Worm (Caenorhabditis elegans): Measurements from ENCODE around the gene ilys-4.

Gene ilys-4

ce11 chrIV:7906643-7907042 is 9.3 kb upstream of the ilys-4 start:
- TF ChIP-seq ZK546.5 (tag; optimal IDR thresholded peaks at IDR 0.05): no peak
- TF ChIP-seq nhr-11 (tag; optimal IDR thresholded peaks at IDR 0.05): no peak
- TF ChIP-seq unc-39 (tag; optimal IDR thresholded peaks at IDR 0.05): no peak
- no peak for TF ChIP-seq nhr-237 (tag; optimal IDR thresholded peaks at IDR 0.05)
- no peak for TF ChIP-seq nhr-77 (tag; optimal IDR thresholded peaks at IDR 0.05)
- TF ChIP-seq nhr-67 (tag; optimal IDR thresholded peaks at IDR 0.05): no peak
- no peak for TF ChIP-seq fkh-2 (tag; optimal IDR thresholded peaks at IDR 0.05)
- TF ChIP-seq nfya-1 (tag; optimal IDR thresholded peaks at IDR 0.05; ENCODE audit: insufficient read depth): no peak
- TF ChIP-seq snpc-4 (tag; optimal IDR thresholded peaks at IDR 0.05): no peak
- TF ChIP-seq mml-1 (tag; optimal IDR thresholded peaks at IDR 0.05): no peak
- no peak for TF ChIP-seq ceh-9 (tag; optimal IDR thresholded peaks at IDR 0.05)
- no peak for TF ChIP-seq fos-1 (tag; optimal IDR thresholded peaks at IDR 0.05)
- TF ChIP-seq nhr-76 (tag; optimal IDR thresholded peaks at IDR 0.05): no peak
- TF ChIP-seq ceh-82 (tag; optimal IDR thresholded peaks at IDR 0.05): no peak
- TF ChIP-seq lin-39 (tag; optimal IDR thresholded peaks at IDR 0.05): no peak
- no peak for TF ChIP-seq mdl-1 (tag; optimal IDR thresholded peaks at IDR 0.05)
- TF ChIP-seq aly-2 (tag; optimal IDR thresholded peaks at IDR 0.05): no peak
- TF ChIP-seq nhr-12 (tag; optimal IDR thresholded peaks at IDR 0.05): no peak
- TF ChIP-seq ceh-28 (tag; optimal IDR thresholded peaks at IDR 0.05): no peak

ce11 chrIV:7903359-7903758 is 6.0 kb upstream of the ilys-4 start, which contains the start of gene C49H3.6:
Gene C49H3.6, plus strand, starts transcription at chrIV:7903738.
- TF ChIP-seq skn-1 (tag; optimal IDR thresholded peaks at IDR 0.05): peak; percentile 4
- TF ChIP-seq hmg-11 (tag; optimal IDR thresholded peaks at IDR 0.05): peak; percentile 56
- TF ChIP-seq lin-39 (tag; optimal IDR thresholded peaks at IDR 0.05): peak; percentile 25
- TF ChIP-seq lin-15B (tag; optimal IDR thresholded peaks at IDR 0.05): peak; percentile 34
- no peak for TF ChIP-seq nhr-76 (tag; optimal IDR thresholded peaks at IDR 0.05)
- peak; percentile 68 for TF ChIP-seq nfya-1 (tag; optimal IDR thresholded peaks at IDR 0.05; ENCODE audit: insufficient read depth)
- peak; percentile 0 for TF ChIP-seq pha-4 (tag; optimal IDR thresholded peaks at IDR 0.05)
- TF ChIP-seq nhr-11 (tag; optimal IDR thresholded peaks at IDR 0.05): no peak
- TF ChIP-seq ztf-11 (tag; optimal IDR thresholded peaks at IDR 0.05): no peak

- TF ChIP-seq jun-1 (tag; optimal IDR thresholded peaks at IDR 0.05): peak; percentile 69
- peak; percentile 11 for TF ChIP-seq nhr-43 (tag; optimal IDR thresholded peaks at IDR 0.05; ENCODE audit: poor library complexity, severe bottlenecking)
- peak; percentile 54 for TF ChIP-seq lsy-12 (tag; optimal IDR thresholded peaks at IDR 0.05)
- peak; percentile 70 for TF ChIP-seq lin-15B (tag; optimal IDR thresholded peaks at IDR 0.05)
- TF ChIP-seq hmg-11 (tag; optimal IDR thresholded peaks at IDR 0.05): peak; percentile 49
- TF ChIP-seq nhr-25 (tag; optimal IDR thresholded peaks at IDR 0.05): peak; percentile 75
- TF ChIP-seq pha-4 (tag; optimal IDR thresholded peaks at IDR 0.05): peak; percentile 92
- no peak for TF ChIP-seq fkh-2 (tag; optimal IDR thresholded peaks at IDR 0.05)
- peak; percentile 61 for TF ChIP-seq egl-5 (tag; optimal IDR thresholded peaks at IDR 0.05)
- TF ChIP-seq fos-1 (tag; optimal IDR thresholded peaks at IDR 0.05): no peak
- peak; percentile 84 for TF ChIP-seq pqm-1 (tag; optimal IDR thresholded peaks at IDR 0.05)
- peak; percentile 90 for TF ChIP-seq nfya-1 (tag; optimal IDR thresholded peaks at IDR 0.05; ENCODE audit: insufficient read depth)
- peak; percentile 96 for TF ChIP-seq elt-2 (tag; optimal IDR thresholded peaks at IDR 0.05)
- TF ChIP-seq ceh-28 (tag; optimal IDR thresholded peaks at IDR 0.05): no peak
- peak; percentile 15 for TF ChIP-seq lin-39 (tag; optimal IDR thresholded peaks at IDR 0.05)
- peak; percentile 53 for TF ChIP-seq snpc-4 (tag; optimal IDR thresholded peaks at IDR 0.05)
- TF ChIP-seq nhr-23 (tag; optimal IDR thresholded peaks at IDR 0.05): peak; percentile 71
- TF ChIP-seq skn-1 (tag; optimal IDR thresholded peaks at IDR 0.05): no peak
These were observed 5.0 kb upstream of the ilys-4 start, which contains the start of gene arp-11 for ce11 chrIV:7902221-7902904. Gene arp-11, minus strand, starts transcription at chrIV:7902271.

- TF ChIP-seq fkh-10 (GFP tag; optimal IDR thresholded peaks at IDR 0.05): no peak
- peak; percentile 75 for TF ChIP-seq pqm-1 (tag; optimal IDR thresholded peaks at IDR 0.05)
- TF ChIP-seq nhr-237 (tag; optimal IDR thresholded peaks at IDR 0.05): no peak
- no peak for TF ChIP-seq ceh-82 (tag; optimal IDR thresholded peaks at IDR 0.05)
- TF ChIP-seq elt-1 (tag; optimal IDR thresholded peaks at IDR 0.05): no peak
- TF ChIP-seq unc-62 (GFP tag; optimal IDR thresholded peaks at IDR 0.05): no peak
- no peak for TF ChIP-seq nhr-67 (tag; optimal IDR thresholded peaks at IDR 0.05)
- no peak for TF ChIP-seq elt-3 (tag; optimal IDR thresholded peaks at IDR 0.05)
- no peak for TF ChIP-seq nhr-11 (tag; optimal IDR thresholded peaks at IDR 0.05)
- peak; percentile 79 for TF ChIP-seq elt-2 (tag; optimal IDR thresholded peaks at IDR 0.05)
- no peak for TF ChIP-seq nhr-76 (tag; optimal IDR thresholded peaks at IDR 0.05)
- TF ChIP-seq lin-39 (tag; optimal IDR thresholded peaks at IDR 0.05): no peak
- TF ChIP-seq ztf-11 (tag; optimal IDR thresholded peaks at IDR 0.05): no peak
- TF ChIP-seq pha-4 (tag; optimal IDR thresholded peaks at IDR 0.05): peak; percentile 42
- no peak for TF ChIP-seq egl-27 (tag; optimal IDR thresholded peaks at IDR 0.05)
These were observed 1.1 kb upstream of the ilys-4 start for ce11 chrIV:7898489-7898888.

All from whole organism, L3 larva.